Fruit fly (Drosophila melanogaster) whole organism, pupa: ENCODE measurements around the gene DAAM.

ENCODE experiments used
- CG12605 ChIP-seq: fragments of 200-800 bp; sonication (Bioruptor generic); IDR thresholded peaks from 2 replicates; pipeline ENCODE4 v1.3.6; 2022; ENCODE audit warnings: missing biosample characterization, missing genetic modification characterization
- CG32121 ChIP-seq: fragments of 200-800 bp; sonication (Bioruptor generic); IDR thresholded peaks from 2 replicates; pipeline ENCODE4 v1.3.6; 2022; ENCODE audit warnings: missing biosample characterization, missing genetic modification characterization
- CG4496 ChIP-seq: fragments of 200-800 bp; sonication (Bioruptor generic); IDR thresholded peaks from 3 replicates; pipeline ENCODE4 v1.3.6; 2022; ENCODE audit warnings: missing biosample characterization, missing genetic modification characterization
- Ets98B ChIP-seq: fragments of 200-800 bp; sonication (Bioruptor generic); IDR thresholded peaks from 2 replicates; pipeline ENCODE4 v1.3.6; 2022; ENCODE audit warnings: missing biosample characterization, missing genetic modification characterization
- gl ChIP-seq: fragments of 200-800 bp; sonication (Bioruptor generic); optimal IDR thresholded peaks from 2 replicates; lab custom pipeline; 2018; ENCODE audit warnings: missing biosample characterization, mild to moderate bottlenecking, missing genetic modification characterization

DNA sequence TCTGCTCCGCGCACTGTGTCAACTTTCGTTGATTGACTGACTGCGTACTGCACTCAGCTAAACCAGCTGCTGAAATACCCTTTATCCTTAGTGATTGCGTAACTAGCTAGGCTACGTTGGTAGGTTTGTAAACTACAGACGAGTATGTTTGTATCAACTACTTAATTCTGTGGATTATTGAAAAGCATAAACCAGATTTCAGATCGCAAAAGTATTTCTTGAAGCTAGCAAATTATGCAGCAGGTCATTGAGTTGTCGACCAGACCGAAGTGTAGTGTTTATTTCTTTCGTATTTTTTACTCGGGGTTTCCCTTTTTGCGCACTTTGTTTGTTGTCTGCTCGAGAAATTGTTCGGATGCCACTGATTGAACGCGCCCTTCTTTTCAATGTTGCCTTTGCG, 73.4 kb downstream of the DAAM start:
- TF ChIP-seq CG32121 (GFP tag; lab: Robert Waterston, UW) (no peak; the same call in 1 of the 2 replicates), CG12605 (GFP tag; lab: Robert Waterston, UW) (no peak), CG4496 (GFP tag; lab: Robert Waterston, UW) (peak; percentile 61; the same call in 2 of the 3 replicates), gl (tag; lab: Kevin White, UChicago) (peak; percentile 75), Ets98B (GFP tag; lab: Robert Waterston, UW) (no peak)
